Worm (Caenorhabditis elegans) whole organism, L1 larva: ENCODE measurements around the gene pyt-1.

Experiments used
- aly-2 ChIP-seq: fragments of 150-350 bp; optimal IDR thresholded peaks from 2 replicates; lab custom pipeline; 2014; ENCODE audit warnings: missing biosample characterization, missing genetic modification characterization
- blmp-1 ChIP-seq: fragments of 150-350 bp; optimal IDR thresholded peaks from 2 replicates; lab custom pipeline; 2014; ENCODE audit warnings: missing biosample characterization, missing genetic modification characterization
- ceh-63 ChIP-seq: fragments of 200-800 bp; sonication (Bioruptor generic); optimal IDR thresholded peaks from 2 replicates; lab custom pipeline; 2018; ENCODE audit warnings: mild to moderate bottlenecking, missing genetic modification characterization, missing compliant biosample characterization
- ceh-8 ChIP-seq: fragments of 200-800 bp; sonication (Bioruptor generic); optimal IDR thresholded peaks from 2 replicates; lab custom pipeline; 2018; ENCODE audit warnings: mild to moderate bottlenecking, missing genetic modification characterization, moderate library complexity, missing compliant biosample characterization
- ceh-82 ChIP-seq, 3 experiments: fragments of 150-350 bp in 1 of 3; sonication (generic microtip) in 2 of 3; optimal IDR thresholded peaks; 2 replicates each; lab custom pipeline; 2014 to 2017; ENCODE audit warnings: missing biosample characterization in 3 of 3, missing genetic modification characterization in 3 of 3
- ceh-90 ChIP-seq: sonication (generic microtip); optimal IDR thresholded peaks from 2 replicates; lab custom pipeline; 2016; ENCODE audit warnings: missing genetic modification characterization, missing compliant biosample characterization
- ces-1 ChIP-seq: fragments of 150-350 bp; optimal IDR thresholded peaks from 2 replicates; lab custom pipeline; 2014; ENCODE audit warnings: missing biosample characterization, missing genetic modification reagents, missing genetic modification characterization
- dsc-1 ChIP-seq: sonication (generic microtip); optimal IDR thresholded peaks from 2 replicates; lab custom pipeline; 2016; ENCODE audit warnings: mild to moderate bottlenecking, missing genetic modification characterization, missing compliant biosample characterization
- efl-1 ChIP-seq, 4 experiments: fragments of 150-350 bp; optimal IDR thresholded peaks in 3 of 4; peaks in 1 of 4; 1 replicate in 1 of 4; 2 replicates in 3 of 4; lab custom pipeline; 2014; ENCODE audit warnings: missing biosample characterization in 2 of 4, missing genetic modification characterization in 2 of 4, missing genetic modification reagents in 2 of 4
- efl-3 ChIP-seq: fragments of 200-800 bp; sonication (Bioruptor generic); optimal IDR thresholded peaks from 2 replicates; lab custom pipeline; 2018; ENCODE audit warnings: mild to moderate bottlenecking, missing genetic modification characterization, missing compliant biosample characterization
- elt-2 ChIP-seq: sonication (generic microtip); optimal IDR thresholded peaks from 2 replicates; lab custom pipeline; 2016; ENCODE audit warnings: missing genetic modification characterization, mild to moderate bottlenecking, inconsistent platforms, missing compliant biosample characterization, missing genetic modification reagents
- elt-3 ChIP-seq, 6 experiments: fragments of 150-350 bp in 1 of 6; sonication (generic microtip); optimal IDR thresholded peaks; 2 replicates each; lab custom pipeline; 2017 to 2018; ENCODE audit warnings: missing biosample characterization in 6 of 6, missing genetic modification characterization in 6 of 6, inconsistent platforms in 1 of 6
- ets-5 ChIP-seq: fragments of 200-800 bp; sonication (Bioruptor generic); IDR thresholded peaks from 2 replicates; pipeline ENCODE4 v1.3.6; 2022; ENCODE audit warnings: missing genetic modification characterization, missing compliant biosample characterization
- fkh-4 ChIP-seq: sonication (generic microtip); optimal IDR thresholded peaks from 2 replicates; lab custom pipeline; 2016; ENCODE audit warnings: missing compliant biosample characterization, missing genetic modification characterization, borderline replicate concordance
- fkh-8 ChIP-seq: sonication (generic microtip); optimal IDR thresholded peaks from 2 replicates; lab custom pipeline; 2016; ENCODE audit warnings: mild to moderate bottlenecking, missing genetic modification characterization, missing compliant biosample characterization
- grh-1 ChIP-seq: fragments of 200-800 bp; sonication (Bioruptor generic); IDR thresholded peaks from 2 replicates; pipeline ENCODE4 v1.3.6; 2022; ENCODE audit warnings: missing genetic modification reagents, missing genetic modification characterization, missing compliant biosample characterization
- hlh-17 ChIP-seq: fragments of 200-800 bp; sonication (Bioruptor generic); optimal IDR thresholded peaks from 2 replicates; lab custom pipeline; 2018; ENCODE audit warnings: missing genetic modification characterization, mild to moderate bottlenecking, missing compliant biosample characterization, moderate library complexity, borderline replicate concordance
- hlh-4 ChIP-seq: sonication (generic microtip); optimal IDR thresholded peaks from 2 replicates; lab custom pipeline; 2016; ENCODE audit warnings: mild to moderate bottlenecking, missing genetic modification characterization, missing compliant biosample characterization
- jun-1 ChIP-seq: fragments of 150-350 bp; optimal IDR thresholded peaks from 2 replicates; lab custom pipeline; 2014; ENCODE audit warnings: missing biosample characterization, missing genetic modification reagents, missing genetic modification characterization
- lin-14 ChIP-seq: fragments of 200-800 bp; sonication (Bioruptor generic); optimal IDR thresholded peaks from 2 replicates; lab custom pipeline; 2018; ENCODE audit warnings: mild to moderate bottlenecking, missing genetic modification characterization, moderate library complexity, missing compliant biosample characterization
- lin-35 ChIP-seq, 2 experiments: fragments of 150-350 bp; optimal IDR thresholded peaks; 2 replicates each; lab custom pipeline; 2014; ENCODE audit warnings: missing biosample characterization in 2 of 2, missing genetic modification characterization in 2 of 2, missing genetic modification reagents in 2 of 2
- lin-39 ChIP-seq: fragments of 150-350 bp; optimal IDR thresholded peaks from 2 replicates; lab custom pipeline; 2014; ENCODE audit warnings: missing biosample characterization, missing genetic modification reagents, missing genetic modification characterization
- mdl-1 ChIP-seq, 2 experiments: fragments of 150-350 bp; optimal IDR thresholded peaks; 2 replicates each; lab custom pipeline; 2014 to 2017; ENCODE audit warnings: missing biosample characterization in 2 of 2, missing genetic modification characterization in 2 of 2, inconsistent platforms in 1 of 2
- mef-2 ChIP-seq: fragments of 150-350 bp; optimal IDR thresholded peaks from 2 replicates; lab custom pipeline; 2014; ENCODE audit warnings: missing biosample characterization, missing genetic modification characterization
- mep-1 ChIP-seq: fragments of 150-350 bp; optimal IDR thresholded peaks from 2 replicates; lab custom pipeline; 2014; ENCODE audit warnings: missing biosample characterization, missing genetic modification characterization
- nhr-20 ChIP-seq: sonication (generic microtip); optimal IDR thresholded peaks from 2 replicates; lab custom pipeline; 2016; ENCODE audit warnings: mild to moderate bottlenecking, missing genetic modification characterization, missing compliant biosample characterization
- nhr-28 ChIP-seq: fragments of 150-350 bp; optimal IDR thresholded peaks from 2 replicates; lab custom pipeline; 2014; ENCODE audit warnings: missing biosample characterization, missing genetic modification characterization
- nhr-47 ChIP-seq: sonication (generic microtip); optimal IDR thresholded peaks from 2 replicates; lab custom pipeline; 2016; ENCODE audit warnings: mild to moderate bottlenecking, missing genetic modification characterization, moderate library complexity, missing compliant biosample characterization
- nhr-71 ChIP-seq: sonication (generic microtip); optimal IDR thresholded peaks from 2 replicates; lab custom pipeline; 2016; ENCODE audit warnings: mild to moderate bottlenecking, missing genetic modification characterization, moderate library complexity, missing compliant biosample characterization
- rnt-1 ChIP-seq: sonication (generic microtip); optimal IDR thresholded peaks from 2 replicates; lab custom pipeline; 2016; ENCODE audit warnings: mild to moderate bottlenecking, missing genetic modification characterization, moderate library complexity, missing compliant biosample characterization
- snu-23 ChIP-seq: sonication (generic microtip); optimal IDR thresholded peaks from 2 replicates; lab custom pipeline; 2016; ENCODE audit warnings: missing genetic modification characterization, missing compliant biosample characterization
- sptf-1 ChIP-seq: fragments of 150-350 bp; optimal IDR thresholded peaks from 2 replicates; lab custom pipeline; 2014; ENCODE audit warnings: missing biosample characterization, missing genetic modification characterization
- sup-37 ChIP-seq: fragments of 200-800 bp; sonication (Bioruptor generic); optimal IDR thresholded peaks from 2 replicates; lab custom pipeline; 2018; ENCODE audit warnings: mild to moderate bottlenecking, missing genetic modification characterization, missing compliant biosample characterization
- unc-130 ChIP-seq: fragments of 150-350 bp; optimal IDR thresholded peaks from 2 replicates; lab custom pipeline; 2017; ENCODE audit warnings: missing biosample characterization, missing genetic modification characterization, inconsistent platforms
- unc-62 ChIP-seq: fragments of 150-350 bp; optimal IDR thresholded peaks from 2 replicates; lab custom pipeline; 2014; ENCODE audit warnings: missing biosample characterization, missing genetic modification reagents, missing genetic modification characterization
- unc-98 ChIP-seq: fragments of 200-800 bp; sonication (Bioruptor generic); IDR thresholded peaks from 2 replicates; pipeline ENCODE4 v1.3.6; 2022; ENCODE audit warnings: missing genetic modification characterization, missing compliant biosample characterization
- ztf-11 ChIP-seq, 2 experiments: sonication (generic microtip); optimal IDR thresholded peaks; 2 replicates each; lab custom pipeline; 2016 to 2017; ENCODE audit warnings: missing genetic modification characterization in 2 of 2, missing biosample characterization in 1 of 2, missing compliant biosample characterization in 1 of 2
- ztf-4 ChIP-seq: fragments of 150-350 bp; optimal IDR thresholded peaks from 2 replicates; lab custom pipeline; 2014; ENCODE audit warnings: missing biosample characterization, missing genetic modification characterization

pyt-1 gene

ce11 chrV:10203435-10204009, 25.6 kb downstream of the pyt-1 start, which contains the start of gene chpf-1:
Gene chpf-1, minus strand, starts transcription at chrV:10203485.
- TF ChIP-seq efl-3 (GFP tag; lab: Kevin White, UChicago): no peak
- peak; percentile 80 for TF ChIP-seq blmp-1 (tag; lab: Kevin White, UChicago)
- no peak for TF ChIP-seq sup-37
- peak in 1 of 6 experiments; percentile 80 for TF ChIP-seq elt-3 (tag; optimal IDR thresholded peaks at IDR 0.05; lab: Kevin White, UChicago)
- TF ChIP-seq fkh-8 (tag; lab: Kevin White, UChicago): no peak
- peak; percentile 29 for TF ChIP-seq snu-23
- peak; percentile 38 for TF ChIP-seq lin-14 (GFP tag; lab: Kevin White, UChicago)
- peak in 1 of 2 experiments; percentile 0 for TF ChIP-seq mdl-1 (tag; optimal IDR thresholded peaks at IDR 0.05; lab: Kevin White, UChicago)
- no peak for TF ChIP-seq unc-62 (GFP tag; lab: Kevin White, UChicago)
- peak; percentile 20 for TF ChIP-seq mep-1
- TF ChIP-seq jun-1: no peak
- TF ChIP-seq ceh-90 (tag; lab: Kevin White, UChicago): no peak
- TF ChIP-seq ztf-11 (tag; optimal IDR thresholded peaks at IDR 0.05; lab: Kevin White, UChicago): no peak
- peak in 1 of 2 experiments; percentile 58 for TF ChIP-seq lin-35 (GFP tag; optimal IDR thresholded peaks at IDR 0.05; lab: Kevin White, UChicago)
- TF ChIP-seq hlh-17 (GFP tag; lab: Kevin White, UChicago): no peak
- TF ChIP-seq elt-2 (tag; lab: Kevin White, UChicago): peak; percentile 22
- no peak for TF ChIP-seq ets-5 (GFP tag; lab: Robert Waterston, UW)
- peak; percentile 11 for TF ChIP-seq nhr-20 (tag; lab: Kevin White, UChicago)
- peak; percentile 31 for TF ChIP-seq nhr-71 (tag; lab: Kevin White, UChicago)
- TF ChIP-seq dsc-1: no peak
- peak; percentile 26 for TF ChIP-seq unc-130
- no peak for TF ChIP-seq nhr-47 (tag; lab: Kevin White, UChicago)

ce11 chrV:10202340-10202739, 26.8 kb downstream of the pyt-1 start:
- no peak for TF ChIP-seq aly-2 (tag; lab: Kevin White, UChicago)
- peak; percentile 15 for TF ChIP-seq elt-2 (tag; lab: Kevin White, UChicago)
- no peak for TF ChIP-seq efl-1 (optimal IDR thresholded peaks at IDR 0.05; lab: Kevin White, UChicago)
- peak in 1 of 2 experiments; percentile 91 for TF ChIP-seq efl-1 (GFP tag; optimal IDR thresholded peaks at IDR 0.05 in 1 of 2; lab: Kevin White, UChicago)
- TF ChIP-seq nhr-28 (tag; lab: Kevin White, UChicago): no peak
- no peak for TF ChIP-seq ztf-4 (tag; lab: Kevin White, UChicago)
- TF ChIP-seq efl-3 (GFP tag; lab: Kevin White, UChicago): no peak
- TF ChIP-seq fkh-4 (tag; lab: Kevin White, UChicago): no peak
- TF ChIP-seq unc-62 (GFP tag; lab: Kevin White, UChicago): no peak

ce11 chrV:10201913-10202312, 27.2 kb downstream of the pyt-1 start, which contains the start of gene ZK856.7:
Gene ZK856.7, plus strand, starts transcription at chrV:10202098.
- TF ChIP-seq ceh-8 (no peak), nhr-20 (tag; lab: Kevin White, UChicago) (peak; percentile 16), blmp-1 (tag; lab: Kevin White, UChicago) (peak; percentile 9), ceh-82 (tag; optimal IDR thresholded peaks at IDR 0.05; lab: Kevin White, UChicago) (no peak), ces-1 (GFP tag; lab: Kevin White, UChicago) (no peak), fkh-8 (tag; lab: Kevin White, UChicago) (no peak), hlh-4 (tag; lab: Kevin White, UChicago) (no peak), snu-23 (no peak), ets-5 (GFP tag; lab: Robert Waterston, UW) (no peak), sptf-1 (tag; lab: Kevin White, UChicago) (no peak), rnt-1 (no peak)
- TF ChIP-seq, all 84 proteins: peak for 2

ce11 chrV:10198386-10198785, 30.7 kb downstream of the pyt-1 start, which contains the start of gene ZK856.6:
Gene ZK856.6, plus strand, starts transcription at chrV:10198686.
- TF ChIP-seq grh-1 (GFP tag; lab: Robert Waterston, UW): no peak
- no peak for TF ChIP-seq lin-14 (GFP tag; lab: Kevin White, UChicago)
- no peak for TF ChIP-seq mef-2 (tag; lab: Kevin White, UChicago)
- no peak for TF ChIP-seq unc-98 (GFP tag; lab: Robert Waterston, UW)
- TF ChIP-seq dsc-1: no peak
- no peak for TF ChIP-seq lin-39 (tag; lab: Kevin White, UChicago)
- TF ChIP-seq ceh-63 (GFP tag; lab: Kevin White, UChicago): no peak
